Fruit fly (Drosophila melanogaster): ENCODE measurements around the gene Etfb.

Gene Etfb

DNA sequence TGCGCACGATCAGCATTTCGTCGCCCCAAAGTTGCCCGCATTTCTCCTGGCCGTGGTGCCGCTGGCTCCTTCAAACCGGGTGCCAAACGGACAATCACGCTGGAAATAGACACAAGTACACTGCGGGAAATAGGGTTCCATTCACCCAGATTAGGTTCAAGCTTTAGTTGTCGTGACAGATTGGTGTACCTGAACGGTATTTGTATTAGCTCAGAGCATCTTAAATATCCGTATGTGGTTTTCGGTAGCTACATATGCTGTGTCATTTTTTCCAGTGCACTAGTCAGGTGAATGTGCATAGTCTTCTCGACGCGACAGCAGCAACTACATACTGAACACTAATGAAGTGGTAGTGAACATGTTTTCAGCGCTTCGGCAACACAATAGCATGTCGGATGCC is 44.4 kb upstream of the Etfb start (continued):
- peak; percentile 94 for TF ChIP-seq CG32006 (GFP tag; optimal IDR thresholded peaks at IDR 0.05)
- no peak for TF ChIP-seq cyc (GFP tag; optimal IDR thresholded peaks at IDR 0.05)
- TF ChIP-seq achi (GFP tag; optimal IDR thresholded peaks at IDR 0.05), result peak; percentile 50
- no peak for TF ChIP-seq Smox (GFP tag; optimal IDR thresholded peaks at IDR 0.05)
- no peak for TF ChIP-seq Eip78C (GFP tag)
- TF ChIP-seq fkh (GFP tag; optimal IDR thresholded peaks at IDR 0.05), result no peak
- TF ChIP-seq Sox15 (GFP tag; optimal IDR thresholded peaks at IDR 0.05), result peak; percentile 3
- TF ChIP-seq vri (GFP tag; optimal IDR thresholded peaks at IDR 0.05), result no peak
- TF ChIP-seq Hr39 (GFP tag; optimal IDR thresholded peaks at IDR 0.05), result no peak
- peak; percentile 22 for TF ChIP-seq Hr38 (GFP tag; optimal IDR thresholded peaks at IDR 0.05)
- TF ChIP-seq CG10631 (GFP tag; optimal IDR thresholded peaks at IDR 0.05), result no peak
- peak; percentile 45 for TF ChIP-seq dsx (GFP tag; optimal IDR thresholded peaks at IDR 0.05; ENCODE audit: poor library complexity, severe bottlenecking)
- peak; percentile 84 for TF ChIP-seq Gug (GFP tag; IDR thresholded peaks at IDR 0.05)

DNA sequence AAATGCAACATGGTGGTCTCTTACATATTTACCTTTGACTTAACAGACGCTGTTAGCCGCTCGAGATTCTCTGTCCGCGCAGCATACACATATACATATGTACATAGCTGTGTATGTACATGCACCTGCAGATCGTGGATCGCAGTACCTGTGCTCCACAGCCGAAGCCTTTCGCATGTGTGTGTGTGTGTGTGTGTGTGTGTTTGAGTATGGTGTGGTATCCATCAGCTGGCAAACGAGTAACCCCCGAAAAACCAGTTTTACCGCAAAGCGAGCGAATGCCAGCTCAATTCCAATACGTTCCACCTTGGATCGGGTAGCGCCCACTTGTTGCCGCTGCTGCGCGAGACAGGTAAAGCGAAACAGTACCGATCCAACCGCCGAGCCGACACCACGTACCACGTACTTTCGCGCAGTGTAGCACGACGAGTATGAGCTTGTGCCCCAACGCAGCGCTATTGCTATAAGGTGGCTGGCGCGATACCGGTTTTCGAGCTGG is 38.6 kb upstream of the Etfb start, which contains the start of gene Cad99C:
Cad99C (plus strand) TSS at position 365 of the 499 bp plus-strand sequence.
- TF ChIP-seq CG11902 (GFP tag; optimal IDR thresholded peaks at IDR 0.05) (no peak), CG4318 (GFP tag; optimal IDR thresholded peaks at IDR 0.05) (no peak), fkh (GFP tag; optimal IDR thresholded peaks at IDR 0.05) (peak; percentile 61), CG8119 (GFP tag; IDR thresholded peaks at IDR 0.05) (peak; percentile 34; the same call in 1 of the 3 replicates), CG7368 (GFP tag; optimal IDR thresholded peaks at IDR 0.05) (no peak), CG8319 (GFP tag; optimal IDR thresholded peaks at IDR 0.05) (no peak), net (GFP tag; optimal IDR thresholded peaks at IDR 0.05) (peak; percentile 15), CG3919 (GFP tag; optimal IDR thresholded peaks at IDR 0.05) (peak; percentile 39), Sox15 (GFP tag; optimal IDR thresholded peaks at IDR 0.05) (no peak), CG3032 (tag; optimal IDR thresholded peaks at IDR 0.05) (peak; percentile 10), CG10669 (GFP tag; optimal IDR thresholded peaks at IDR 0.05) (no peak), CG15336 (GFP tag; IDR thresholded peaks at IDR 0.05) (peak; percentile 26; the same call in 1 of the 2 replicates), Blimp-1 (GFP tag; optimal IDR thresholded peaks at IDR 0.05) (no peak), ss (GFP tag; optimal IDR thresholded peaks at IDR 0.05) (peak; percentile 34 to 54), Lpt (GFP tag; optimal IDR thresholded peaks at IDR 0.05) (peak; percentile 23), pdm3 (GFP tag; optimal IDR thresholded peaks at IDR 0.05) (peak; percentile 14), CG6276 (GFP tag; optimal IDR thresholded peaks at IDR 0.05) (peak; percentile 16), eg (GFP tag; IDR thresholded peaks at IDR 0.05) (peak; percentile 50; the same call in 1 of the 3 replicates), Hr4 (GFP tag; optimal IDR thresholded peaks at IDR 0.05) (no peak), CG31627 (GFP tag; optimal IDR thresholded peaks at IDR 0.05) (no peak), Eip75B (GFP tag; optimal IDR thresholded peaks at IDR 0.05) (peak; percentile 65), OdsH (GFP tag; optimal IDR thresholded peaks at IDR 0.05) (no peak), fd85E (GFP tag; optimal IDR thresholded peaks at IDR 0.05) (no peak), Eip78C (GFP tag) (peak; percentile 80), CG6163 (GFP tag; IDR thresholded peaks at IDR 0.05) (peak; percentile 60; the same call in 2 of the 3 replicates), esn (GFP tag; optimal IDR thresholded peaks at IDR 0.05) (no peak), Met (GFP tag; optimal IDR thresholded peaks at IDR 0.05) (peak; percentile 4), dsx (GFP tag; optimal IDR thresholded peaks at IDR 0.05; ENCODE audit: poor library complexity, severe bottlenecking) (peak; percentile 37), CG9139 (GFP tag; optimal IDR thresholded peaks at IDR 0.05) (no peak), lz (GFP tag; optimal IDR thresholded peaks at IDR 0.05) (peak; percentile 5), CG6808 (GFP tag; optimal IDR thresholded peaks at IDR 0.05) (no peak), Sox102F (GFP tag; optimal IDR thresholded peaks at IDR 0.05) (peak; percentile 50), Ets96B (tag; optimal IDR thresholded peaks at IDR 0.05) (peak; percentile 7), Hr39 (GFP tag; optimal IDR thresholded peaks at IDR 0.05) (no peak)
